Worm (Caenorhabditis elegans) whole organism, L4 larva: Measurements from ENCODE around the gene ife-3.

Experiments used
- R02D3.7 ChIP-seq: fragments of 150-350 bp; sonication (generic microtip); optimal IDR thresholded peaks from 3 replicates; lab custom pipeline; 2014; ENCODE audit warnings: missing biosample characterization, missing genetic modification characterization
- ceh-28 ChIP-seq: fragments of 150-350 bp; optimal IDR thresholded peaks from 2 replicates; lab custom pipeline; 2014; ENCODE audit warnings: missing biosample characterization, missing genetic modification reagents, missing genetic modification characterization
- daf-19 ChIP-seq: fragments of 200-800 bp; sonication (Bioruptor generic); conservative IDR thresholded peaks from 2 replicates; pipeline ENCODE4 v1.3.6; 2022; ENCODE audit warnings: missing genetic modification characterization, missing compliant biosample characterization
- dve-1 ChIP-seq: sonication (generic microtip); optimal IDR thresholded peaks from 2 replicates; lab custom pipeline; 2017; ENCODE audit warnings: antibody characterized with exemption, mild to moderate bottlenecking, missing genetic modification characterization, missing compliant biosample characterization; ENCODE audit not compliant: insufficient read depth
- mxl-2 ChIP-seq: fragments of 200-800 bp; sonication (Bioruptor generic); conservative IDR thresholded peaks from 2 replicates; pipeline ENCODE4 v1.3.6; 2022; ENCODE audit warnings: missing genetic modification reagents, missing genetic modification characterization, missing compliant biosample characterization
- saeg-2 ChIP-seq: fragments of 200-800 bp; sonication (Bioruptor generic); IDR thresholded peaks from 2 replicates; pipeline ENCODE4 v1.3.6; 2022; ENCODE audit warnings: missing genetic modification reagents, missing genetic modification characterization, missing compliant biosample characterization
- tag-97 ChIP-seq: fragments of 200-800 bp; sonication (Bioruptor generic); IDR thresholded peaks from 2 replicates; pipeline ENCODE4 v1.3.6; 2022; ENCODE audit warnings: missing genetic modification characterization, missing compliant biosample characterization
- unc-39 ChIP-seq: sonication (generic microtip); optimal IDR thresholded peaks from 2 replicates; lab custom pipeline; 2017; ENCODE audit warnings: missing biosample characterization, missing genetic modification characterization

DNA sequence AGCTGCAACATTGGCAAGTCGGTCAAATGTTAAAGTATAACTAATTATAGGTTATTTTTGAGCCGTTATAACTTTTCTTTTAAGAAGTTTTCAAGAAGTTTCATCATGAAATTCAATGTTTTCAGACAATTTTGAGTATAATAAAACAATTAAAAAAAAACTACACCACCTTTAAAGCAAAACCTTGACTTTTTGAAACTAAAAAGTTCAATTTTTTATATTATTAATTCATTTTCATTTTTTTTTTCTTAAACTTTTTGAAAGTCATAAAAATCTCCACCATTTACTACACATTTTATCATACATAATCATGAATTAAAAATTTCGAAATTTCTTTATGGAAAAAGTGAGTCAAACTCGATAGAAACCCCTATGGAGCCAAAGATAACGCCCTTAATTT is 37.4 kb upstream of the ife-3 start, which contains the start of gene B0348.2:
- TF ChIP-seq daf-19 (GFP tag; lab: Robert Waterston, UW): no peak
- TF ChIP-seq mxl-2 (GFP tag; lab: Robert Waterston, UW): no peak
- no peak for TF ChIP-seq saeg-2 (GFP tag; lab: Robert Waterston, UW)
- no peak for TF ChIP-seq R02D3.7 (tag; lab: Kevin White, UChicago)
- no peak for TF ChIP-seq tag-97 (GFP tag; lab: Robert Waterston, UW)
- no peak for TF ChIP-seq unc-39 (tag; lab: Kevin White, UChicago)
- TF ChIP-seq ceh-28 (tag; lab: Kevin White, UChicago): no peak
- no peak for TF ChIP-seq dve-1 (tag; lab: Kevin White, UChicago)
